Fruit fly (Drosophila melanogaster) whole organism, embryonic: ENCODE measurements around the gene CG6277.

Experiments used
- ATbp ChIP-seq: fragments of 200-800 bp; sonication (Bioruptor generic); optimal IDR thresholded peaks from 2 replicates; lab custom pipeline; 2017; ENCODE audit warnings: missing biosample characterization, mild to moderate bottlenecking, missing genetic modification characterization, missing genetic modification reagents
- CG10209 ChIP-seq: fragments of 200-800 bp; sonication (Bioruptor generic); optimal IDR thresholded peaks from 3 replicates; lab custom pipeline; 2017; ENCODE audit warnings: missing biosample characterization, mild to moderate bottlenecking, missing genetic modification characterization, missing genetic modification reagents
- CG12071 ChIP-seq: fragments of 200-800 bp; sonication (Bioruptor generic); optimal IDR thresholded peaks from 3 replicates; lab custom pipeline; 2018; ENCODE audit warnings: missing biosample characterization, mild to moderate bottlenecking, missing genetic modification characterization
- CG12104 ChIP-seq: fragments of 200-800 bp; sonication (Bioruptor generic); optimal IDR thresholded peaks from 3 replicates; lab custom pipeline; 2016; ENCODE audit warnings: missing biosample characterization, missing genetic modification characterization
- CG12299 ChIP-seq: fragments of 200-800 bp; sonication (Bioruptor generic); optimal IDR thresholded peaks from 2 replicates; lab custom pipeline; 2018; ENCODE audit warnings: missing biosample characterization, mild to moderate bottlenecking, missing genetic modification characterization
- CG12391 ChIP-seq: fragments of 200-800 bp; sonication (Bioruptor generic); optimal IDR thresholded peaks from 3 replicates; lab custom pipeline; 2018; ENCODE audit warnings: missing biosample characterization, mild to moderate bottlenecking, missing genetic modification characterization, moderate library complexity
- CG12769 ChIP-seq: fragments of 200-800 bp; sonication (Bioruptor generic); optimal IDR thresholded peaks from 2 replicates; lab custom pipeline; 2019; ENCODE audit warnings: missing biosample characterization, mild to moderate bottlenecking, missing genetic modification characterization, moderate library complexity
- CG14710 ChIP-seq: fragments of 200-800 bp; sonication (Bioruptor generic); optimal IDR thresholded peaks from 3 replicates; lab custom pipeline; 2019; ENCODE audit warnings: missing biosample characterization, mild to moderate bottlenecking, missing genetic modification characterization, moderate library complexity
- CG1647 ChIP-seq: fragments of 200-800 bp; sonication (Bioruptor generic); optimal IDR thresholded peaks from 3 replicates; lab custom pipeline; 2016; ENCODE audit warnings: missing biosample characterization, missing genetic modification characterization
- CG16779 ChIP-seq: fragments of 200-800 bp; sonication (Bioruptor generic); IDR thresholded peaks from 2 replicates; pipeline ENCODE4 v1.3.6; 2022; ENCODE audit warnings: missing biosample characterization, missing genetic modification characterization
- CG16815 ChIP-seq: fragments of 200-800 bp; sonication (Bioruptor generic); optimal IDR thresholded peaks from 3 replicates; lab custom pipeline; 2017; ENCODE audit warnings: missing biosample characterization, mild to moderate bottlenecking, missing genetic modification characterization
- CG16863 ChIP-seq: fragments of 200-800 bp; sonication (Bioruptor generic); optimal IDR thresholded peaks from 3 replicates; lab custom pipeline; 2016; ENCODE audit warnings: missing biosample characterization, missing genetic modification characterization
- CG17568 ChIP-seq: fragments of 200-800 bp; sonication (Bioruptor generic); optimal IDR thresholded peaks from 2 replicates; lab custom pipeline; 2018; ENCODE audit warnings: missing biosample characterization, mild to moderate bottlenecking, missing genetic modification characterization, moderate library complexity
- CG2199 ChIP-seq: fragments of 200-800 bp; sonication (Bioruptor generic); IDR thresholded peaks from 3 replicates; pipeline ENCODE4 v1.3.6; 2022; ENCODE audit warnings: missing biosample characterization, missing genetic modification characterization
- CG30020 ChIP-seq: fragments of 200-800 bp; optimal IDR thresholded peaks from 2 replicates; lab custom pipeline; 2019; ENCODE audit warnings: missing biosample characterization, mild to moderate bottlenecking, missing genetic modification characterization, moderate library complexity
- CG4424 ChIP-seq: fragments of 200-800 bp; sonication (Bioruptor generic); optimal IDR thresholded peaks from 3 replicates; lab custom pipeline; 2016; ENCODE audit warnings: missing biosample characterization, missing genetic modification characterization
- CG7372 ChIP-seq: fragments of 200-800 bp; sonication (Bioruptor generic); IDR thresholded peaks from 2 replicates; pipeline ENCODE4 v1.3.6; 2022; ENCODE audit warnings: missing biosample characterization, missing genetic modification characterization
- CG8388 ChIP-seq: fragments of 200-800 bp; sonication (Bioruptor generic); optimal IDR thresholded peaks from 2 replicates; lab custom pipeline; 2019; ENCODE audit warnings: missing biosample characterization, mild to moderate bottlenecking, missing genetic modification characterization, moderate library complexity
- CG8765 ChIP-seq: fragments of 200-800 bp; sonication (Bioruptor generic); IDR thresholded peaks from 2 replicates; pipeline ENCODE4 v1.3.6; 2022; ENCODE audit warnings: missing biosample characterization, missing genetic modification characterization
- Elba2 ChIP-seq: fragments of 200-800 bp; sonication (Bioruptor generic); optimal IDR thresholded peaks from 3 replicates; lab custom pipeline; 2016; ENCODE audit warnings: missing biosample characterization, missing genetic modification characterization
- Ets65A ChIP-seq: fragments of 200-800 bp; sonication (Bioruptor generic); peaks from one replicate; lab custom pipeline; 2016; ENCODE audit warnings: missing biosample characterization, missing genetic modification characterization
- Ets97D ChIP-seq: fragments of 200-800 bp; sonication (Bioruptor generic); optimal IDR thresholded peaks from 3 replicates; lab custom pipeline; 2016; ENCODE audit warnings: missing biosample characterization, missing genetic modification characterization
- H15 ChIP-seq: fragments of 200-800 bp; sonication (Bioruptor generic); IDR thresholded peaks from 3 replicates; pipeline ENCODE4 v1.3.6; 2022; ENCODE audit warnings: missing biosample characterization, missing genetic modification characterization
- Hsf ChIP-seq: fragments of 200-800 bp; sonication (Bioruptor generic); optimal IDR thresholded peaks from 3 replicates; lab custom pipeline; 2016; ENCODE audit warnings: missing biosample characterization, missing genetic modification characterization
- Lim3 ChIP-seq: fragments of 200-800 bp; sonication (Bioruptor generic); IDR thresholded peaks from 2 replicates; pipeline ENCODE4 v1.3.6; 2022; ENCODE audit warnings: missing biosample characterization, missing genetic modification characterization
- MBD-R2 ChIP-seq: fragments of 200-800 bp; sonication (Bioruptor generic); IDR thresholded peaks from 2 replicates; pipeline ENCODE4 v1.3.6; 2022; ENCODE audit warnings: missing biosample characterization, missing genetic modification characterization
- Max ChIP-seq: fragments of 200-800 bp; sonication (Bioruptor generic); optimal IDR thresholded peaks from 2 replicates; lab custom pipeline; 2016; ENCODE audit warnings: missing biosample characterization, mild to moderate bottlenecking, missing genetic modification characterization
- NFAT ChIP-seq: fragments of 200-800 bp; sonication (Bioruptor generic); IDR thresholded peaks from 2 replicates; pipeline ENCODE4 v1.3.6; 2022; ENCODE audit warnings: missing biosample characterization, missing genetic modification characterization
- Side ChIP-seq: fragments of 200-800 bp; sonication (Bioruptor generic); optimal IDR thresholded peaks from 2 replicates; lab custom pipeline; 2016; ENCODE audit warnings: missing biosample characterization, missing genetic modification characterization
- Xrp1 ChIP-seq: fragments of 200-800 bp; sonication (Bioruptor generic); IDR thresholded peaks from 2 replicates; pipeline ENCODE4 v1.3.6; 2022; ENCODE audit warnings: missing biosample characterization, missing genetic modification characterization
- amos ChIP-seq: fragments of 200-800 bp; sonication (Bioruptor generic); IDR thresholded peaks from 2 replicates; pipeline ENCODE4 v1.3.6; 2022; ENCODE audit warnings: missing biosample characterization, missing genetic modification characterization; ENCODE audit not compliant: partially characterized antibody
- aop ChIP-seq: fragments of 200-800 bp; sonication (Bioruptor generic); IDR thresholded peaks from 2 replicates; pipeline ENCODE4 v1.3.6; 2022; ENCODE audit warnings: missing biosample characterization, missing genetic modification characterization
- ato ChIP-seq: fragments of 200-800 bp; sonication (Bioruptor generic); IDR thresholded peaks from 2 replicates; pipeline ENCODE4 v1.3.6; 2022; ENCODE audit warnings: missing biosample characterization, missing genetic modification characterization; ENCODE audit not compliant: partially characterized antibody
- bab2 ChIP-seq: fragments of 200-800 bp; sonication (Bioruptor generic); optimal IDR thresholded peaks from 2 replicates; lab custom pipeline; 2016; ENCODE audit warnings: missing biosample characterization, missing genetic modification characterization
- chif ChIP-seq, 2 experiments: fragments of 200-800 bp; sonication (Bioruptor generic); optimal IDR thresholded peaks; 3 replicates each; lab custom pipeline; 2016; ENCODE audit warnings: missing biosample characterization in 2 of 2, missing genetic modification characterization in 2 of 2
- fu2 ChIP-seq: fragments of 200-800 bp; sonication (Bioruptor generic); optimal IDR thresholded peaks from 2 replicates; lab custom pipeline; 2016; ENCODE audit warnings: missing biosample characterization, missing genetic modification characterization
- gfzf ChIP-seq: fragments of 200-800 bp; sonication (Bioruptor generic); optimal IDR thresholded peaks from 2 replicates; lab custom pipeline; 2016; ENCODE audit warnings: missing biosample characterization, mild to moderate bottlenecking, missing genetic modification characterization, moderate library complexity
- grn ChIP-seq: fragments of 200-800 bp; sonication (Bioruptor generic); optimal IDR thresholded peaks from 3 replicates; lab custom pipeline; 2017; ENCODE audit warnings: missing biosample characterization, missing genetic modification characterization
- gt ChIP-seq: fragments of 200-800 bp; sonication (Bioruptor generic); IDR thresholded peaks from 2 replicates; pipeline ENCODE4 v1.3.6; 2022; ENCODE audit warnings: missing biosample characterization, missing genetic modification characterization
- hbn ChIP-seq: fragments of 200-800 bp; sonication (Bioruptor generic); IDR thresholded peaks from 2 replicates; pipeline ENCODE4 v1.3.6; 2022; ENCODE audit warnings: missing biosample characterization, missing genetic modification characterization; ENCODE audit not compliant: partially characterized antibody
- nom ChIP-seq: fragments of 200-800 bp; sonication (Bioruptor generic); optimal IDR thresholded peaks from 2 replicates; lab custom pipeline; 2017; ENCODE audit warnings: missing biosample characterization, missing genetic modification characterization, mild to moderate bottlenecking, moderate library complexity, missing genetic modification reagents
- org-1 ChIP-seq: fragments of 200-800 bp; sonication (Bioruptor generic); optimal IDR thresholded peaks from 2 replicates; lab custom pipeline; 2017; ENCODE audit warnings: missing biosample characterization, missing genetic modification characterization
- salm ChIP-seq: fragments of 200-800 bp; sonication (Bioruptor generic); optimal IDR thresholded peaks from 2 replicates; lab custom pipeline; 2018; ENCODE audit warnings: missing biosample characterization, mild to moderate bottlenecking, missing genetic modification characterization
- sens ChIP-seq: fragments of 200-800 bp; sonication (Bioruptor generic); peaks from one replicate; lab custom pipeline; 2016; ENCODE audit warnings: missing biosample characterization, missing genetic modification characterization
- seq ChIP-seq: fragments of 200-800 bp; sonication (Bioruptor generic); IDR thresholded peaks from 2 replicates; pipeline ENCODE4 v1.3.6; 2022; ENCODE audit warnings: missing biosample characterization, missing genetic modification characterization
- sima ChIP-seq: fragments of 200-800 bp; sonication (Bioruptor generic); optimal IDR thresholded peaks from 2 replicates; lab custom pipeline; 2016; ENCODE audit warnings: missing biosample characterization, missing genetic modification characterization
- sob ChIP-seq: fragments of 200-800 bp; sonication (Bioruptor generic); IDR thresholded peaks from 2 replicates; pipeline ENCODE4 v1.3.6; 2022; ENCODE audit warnings: missing biosample characterization, missing genetic modification characterization
- tio ChIP-seq: fragments of 200-800 bp; sonication (Bioruptor generic); optimal IDR thresholded peaks from 2 replicates; lab custom pipeline; 2017; ENCODE audit warnings: missing biosample characterization, missing genetic modification characterization, inconsistent platforms
- z ChIP-seq: fragments of 200-800 bp; sonication (Bioruptor generic); IDR thresholded peaks from 3 replicates; pipeline ENCODE4 v1.3.6; 2022; ENCODE audit warnings: missing biosample characterization, missing genetic modification characterization
- zen ChIP-seq: fragments of 200-800 bp; sonication (Bioruptor generic); optimal IDR thresholded peaks from 3 replicates; lab custom pipeline; 2018; ENCODE audit warnings: missing biosample characterization, mild to moderate bottlenecking, missing genetic modification characterization, moderate library complexity

CG6277 gene

DNA sequence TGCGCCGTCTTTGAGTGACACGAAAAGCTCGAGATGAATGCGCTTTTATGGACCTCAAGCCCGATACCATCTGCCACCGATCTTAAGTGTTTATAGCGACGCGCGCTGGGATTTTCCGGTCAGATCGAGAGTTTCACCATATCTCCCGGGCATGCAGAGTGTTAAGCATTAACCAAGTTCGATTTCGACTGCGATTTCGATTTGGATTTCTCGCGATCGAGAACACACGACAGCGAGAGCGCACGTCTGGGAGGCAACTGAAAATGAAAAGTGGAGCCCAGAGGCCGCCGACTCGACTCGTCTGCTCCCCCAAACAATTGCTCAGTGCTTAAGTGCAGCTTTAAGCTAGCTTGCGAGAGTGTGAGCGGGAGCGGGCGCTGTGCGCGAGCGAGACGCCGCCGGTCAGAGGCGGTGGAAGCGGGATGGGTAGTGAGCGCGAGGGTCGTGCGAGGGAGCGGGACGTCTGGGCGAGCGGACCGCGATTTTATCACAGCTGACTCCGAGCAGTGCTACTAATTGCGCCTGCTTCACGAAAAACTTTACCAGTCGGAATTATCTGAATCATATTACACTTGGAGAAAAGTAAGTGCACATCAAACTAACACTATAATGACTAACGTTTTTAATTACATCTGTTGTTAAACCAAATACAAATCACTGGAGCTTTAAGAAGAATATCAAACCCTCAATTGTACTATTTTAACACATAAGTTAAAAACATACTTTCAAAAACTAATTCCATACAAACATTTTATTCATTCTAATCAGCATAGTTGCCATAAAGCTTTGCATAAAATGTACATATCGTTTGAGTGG lies 47.0 kb upstream of the CG6277 start, which contains the start of gene spz (continued):
- TF ChIP-seq gfzf (GFP tag; lab: Kevin White, UChicago), result no peak
- TF ChIP-seq CG16779 (GFP tag; lab: Robert Waterston, UW), result no peak
- peak; percentile 17 for TF ChIP-seq CG10209
- TF ChIP-seq CG4424 (GFP tag; lab: Kevin White, UChicago), result no peak
- TF ChIP-seq CG14710 (tag; lab: Kevin White, UChicago), result no peak
- TF ChIP-seq CG12299 (tag; lab: Kevin White, UChicago), result no peak
- TF ChIP-seq CG7372, result no peak
- no peak for TF ChIP-seq sima (GFP tag; lab: Kevin White, UChicago)
- TF ChIP-seq CG12391 (tag; lab: Kevin White, UChicago), result no peak
- TF ChIP-seq seq (GFP tag; lab: Robert Waterston, UW), result no peak
- no peak for TF ChIP-seq Max (GFP tag; lab: Kevin White, UChicago)
- TF ChIP-seq grn (GFP tag; lab: Kevin White, UChicago), result peak; percentile 53
- no peak for TF ChIP-seq zen (tag; lab: Kevin White, UChicago)
- TF ChIP-seq Lim3 (GFP tag; lab: Robert Waterston, UW), result no peak
- peak; percentile 24 for TF ChIP-seq Hsf (GFP tag; lab: Kevin White, UChicago)
- no peak for TF ChIP-seq MBD-R2 (GFP tag; lab: Robert Waterston, UW)
- TF ChIP-seq H15, result no peak
- peak; percentile 51; the same call in 1 of the 2 replicates for TF ChIP-seq sob (GFP tag; lab: Robert Waterston, UW)
- TF ChIP-seq CG16815 (GFP tag; lab: Kevin White, UChicago), result no peak
- no peak for TF ChIP-seq Xrp1 (GFP tag; lab: Robert Waterston, UW)
- TF ChIP-seq CG12104, result no peak
- TF ChIP-seq fu2 (GFP tag; lab: Kevin White, UChicago), result no peak
- peak; percentile 18 for TF ChIP-seq CG8388 (GFP tag; lab: Kevin White, UChicago)
- 0 out of 2 replicates have a peak, but pooled peaks have one; percentile 24 for TF ChIP-seq hbn (GFP tag; lab: Robert Waterston, UW)
- no peak for TF ChIP-seq aop (GFP tag; lab: Robert Waterston, UW)
- peak; percentile 2 for TF ChIP-seq nom (GFP tag; lab: Kevin White, UChicago)
- TF ChIP-seq chif (GFP tag; optimal IDR thresholded peaks at IDR 0.05; lab: Kevin White, UChicago), result no peak
- no peak for TF ChIP-seq Elba2
- TF ChIP-seq org-1 (GFP tag; lab: Kevin White, UChicago), result no peak
- no peak for TF ChIP-seq Ets97D (GFP tag; lab: Kevin White, UChicago)
- no peak for TF ChIP-seq salm
- TF ChIP-seq CG17568 (GFP tag; lab: Kevin White, UChicago), result no peak
- no peak for TF ChIP-seq CG30020 (tag; lab: Kevin White, UChicago)
- no peak for TF ChIP-seq NFAT
- TF ChIP-seq bab2 (GFP tag; lab: Kevin White, UChicago), result no peak
- TF ChIP-seq CG8765, result no peak
- TF ChIP-seq Side, result no peak
- peak; percentile 21; the same call in 1 of the 2 replicates for TF ChIP-seq amos
- no peak for TF ChIP-seq ato (GFP tag; lab: Robert Waterston, UW)
- TF ChIP-seq CG16863 (GFP tag; lab: Kevin White, UChicago), result no peak
- no peak for TF ChIP-seq gt (GFP tag; lab: Robert Waterston, UW)
- no peak for TF ChIP-seq CG1647 (GFP tag; lab: Kevin White, UChicago)
- TF ChIP-seq CG12071, result no peak
- no peak for TF ChIP-seq CG2199 (GFP tag; lab: Robert Waterston, UW)
- 0 out of 3 replicates have a peak, but pooled peaks have one; percentile 36 for TF ChIP-seq z (GFP tag; lab: Robert Waterston, UW)
- peak; percentile 79 for TF ChIP-seq CG12769 (tag; lab: Kevin White, UChicago)
- TF ChIP-seq tio (GFP tag; lab: Kevin White, UChicago), result no peak
- TF ChIP-seq Ets65A (GFP tag; lab: Kevin White, UChicago), result no peak
- peak; percentile 46 for TF ChIP-seq sens (GFP tag; lab: Kevin White, UChicago)
- peak; percentile 37 for TF ChIP-seq ATbp (GFP tag; lab: Kevin White, UChicago)
